Worm (Caenorhabditis elegans) whole organism, L4 larva: ENCODE data around the gene F46C5.7.

Experiments
- ama-1 ChIP-seq: fragments of 150-350 bp; optimal IDR thresholded peaks from 2 replicates; lab custom pipeline; 2014; ENCODE audit warnings: inconsistent platforms, mixed read lengths
- ceh-62 ChIP-seq: sonication (generic microtip); optimal IDR thresholded peaks from 2 replicates; lab custom pipeline; 2017; ENCODE audit warnings: missing biosample characterization, missing genetic modification characterization
- daf-16 ChIP-seq, 3 experiments: sonication (generic microtip); optimal IDR thresholded peaks; 2 replicates each; lab custom pipeline; 2016 to 2017; ENCODE audit warnings: missing genetic modification characterization in 3 of 3, missing genetic modification reagents in 3 of 3, mild to moderate bottlenecking in 2 of 3, missing compliant biosample characterization in 2 of 3, missing biosample characterization in 1 of 3, moderate library complexity in 1 of 3
- jun-1 ChIP-seq: fragments of 150-350 bp; optimal IDR thresholded peaks from 2 replicates; lab custom pipeline; 2014; ENCODE audit warnings: missing biosample characterization, missing genetic modification reagents, missing genetic modification characterization
- nhr-111 ChIP-seq: fragments of 200-800 bp; sonication (Bioruptor generic); optimal IDR thresholded peaks from 2 replicates; lab custom pipeline; 2018; ENCODE audit warnings: mild to moderate bottlenecking, missing genetic modification characterization, missing compliant biosample characterization
- unc-62 ChIP-seq, 3 experiments: fragments of 150-350 bp in 1 of 3; sonication (generic microtip); optimal IDR thresholded peaks in 2 of 3; peaks in 1 of 3; 1 replicate in 1 of 3; 2 replicates in 2 of 3; lab custom pipeline; 2014 to 2017; ENCODE audit warnings: missing biosample characterization in 3 of 3, missing genetic modification characterization in 3 of 3, missing genetic modification reagents in 3 of 3, missing genotype in 1 of 3

The F46C5.7 gene

DNA sequence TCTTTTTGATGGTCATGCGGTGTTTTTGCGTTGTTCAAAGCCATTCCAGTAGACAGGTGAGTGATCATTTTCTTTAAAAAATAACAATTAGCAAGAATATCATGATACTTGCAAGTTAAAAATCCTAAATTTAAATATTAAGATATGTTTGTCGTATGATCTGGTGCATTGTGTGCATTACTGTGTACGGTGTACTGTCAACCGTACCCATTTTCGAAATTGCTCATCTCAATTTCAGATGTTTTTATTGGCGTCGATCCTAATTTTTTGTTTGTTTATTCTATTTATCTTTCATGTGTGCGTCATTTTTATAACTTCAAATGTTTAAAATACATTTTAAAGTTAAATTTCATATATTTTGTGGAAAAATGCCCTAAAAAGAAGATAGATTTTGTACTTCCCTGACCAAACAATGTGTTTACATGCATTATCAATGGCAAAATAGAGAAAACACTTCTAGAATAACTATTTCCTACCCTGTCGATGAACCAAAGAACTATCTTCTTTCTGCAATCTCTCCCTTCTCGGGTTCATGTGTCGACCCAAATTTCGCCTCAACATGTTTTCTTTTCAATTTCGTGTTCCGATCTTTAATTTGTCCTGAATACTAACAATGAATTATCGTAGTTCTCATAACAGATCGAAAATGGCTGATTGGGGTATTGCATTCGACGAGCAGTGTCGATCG lies 45.3 kb downstream of the F46C5.7 start, which contains the start of the genes T07D4.5 and ddx-19 (continued):
- TF ChIP-seq jun-1 (tag; lab: Kevin White, UChicago) = no peak

DNA sequence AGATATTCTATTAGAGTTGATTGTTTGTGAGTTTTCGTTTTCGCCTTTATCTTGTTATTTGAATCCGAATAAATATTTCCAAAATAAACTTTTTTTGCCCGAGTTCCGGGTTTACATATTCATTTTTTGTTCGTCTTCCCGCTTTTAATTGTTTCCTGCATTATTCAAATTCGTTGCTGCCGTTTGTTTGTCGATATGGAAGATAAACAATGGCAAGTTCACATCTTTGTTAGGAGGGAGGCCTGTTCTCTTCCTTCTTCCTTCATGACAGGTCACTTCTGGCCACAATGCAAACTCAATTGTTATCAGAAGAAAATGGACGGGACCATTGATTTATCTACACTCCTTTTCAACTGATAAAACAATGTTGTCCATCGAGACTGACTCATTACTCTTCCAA lies 50.5 kb downstream of the F46C5.7 start:
- TF ChIP-seq unc-62 (GFP tag; optimal IDR thresholded peaks at IDR 0.05 in 1 of 2; lab: Kevin White, UChicago) (peak in 1 of 2 experiments; percentile 8), unc-62 (tag; optimal IDR thresholded peaks at IDR 0.05; lab: Kevin White, UChicago) (no peak), ceh-62 (tag; lab: Kevin White, UChicago) (no peak), ama-1 (lab: Kevin White, UChicago) (peak; percentile 54), nhr-111 (GFP tag; lab: Kevin White, UChicago) (no peak), daf-16 (GFP tag; optimal IDR thresholded peaks at IDR 0.05; lab: Kevin White, UChicago) (no peak), daf-16 (tag; optimal IDR thresholded peaks at IDR 0.05; lab: Kevin White, UChicago) (peak; percentile 26)
- TF ChIP-seq, all 104 proteins: peak for 3
